Worm (Caenorhabditis elegans): ENCODE data around the gene ipla-5.

ipla-5 gene

DNA sequence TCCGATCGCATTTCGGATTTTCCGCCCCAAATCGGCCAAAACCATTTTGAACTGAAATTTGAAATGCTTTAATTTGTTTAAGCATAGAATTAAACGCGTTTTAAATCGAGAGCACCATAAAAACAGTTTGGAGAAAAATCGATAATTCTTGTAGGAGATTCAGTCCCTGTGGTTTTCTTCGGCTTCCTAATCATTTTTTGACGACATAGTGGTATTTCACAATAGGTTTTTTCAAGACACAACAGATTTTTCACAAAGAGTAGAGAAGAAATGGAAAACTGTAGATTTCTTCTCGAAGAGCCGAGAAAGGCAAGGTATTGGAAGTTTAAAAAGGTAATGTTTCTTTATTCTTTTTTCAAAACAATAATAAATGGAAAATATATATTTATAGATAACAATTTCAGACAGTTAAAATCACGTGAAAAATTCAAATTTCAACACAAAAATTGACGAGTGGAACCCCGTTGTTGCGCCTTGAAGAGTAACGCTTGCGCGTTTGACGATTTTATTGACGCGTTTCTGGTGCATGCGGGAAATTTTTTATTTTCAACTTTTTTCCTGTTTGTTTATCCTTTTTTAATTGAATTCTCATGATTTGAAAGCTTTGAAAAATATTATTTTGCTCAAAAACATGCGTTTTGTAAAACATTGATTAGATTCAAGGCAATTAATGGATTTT lies 28.7 kb downstream of the ipla-5 start, which contains the start of gene F21D5.7 (continued):
- TF ChIP-seq tlf-1 (GFP tag; optimal IDR thresholded peaks at IDR 0.05) (peak; percentile 60), ceh-79 (tag; optimal IDR thresholded peaks at IDR 0.05) (no peak), ztf-25 (GFP tag; IDR thresholded peaks at IDR 0.05) (no peak), F39B2.1 (GFP tag; IDR thresholded peaks at IDR 0.05) (no peak), C17E4.6 (GFP tag; IDR thresholded peaks at IDR 0.05) (no peak), Y56A3A.18 (GFP tag; IDR thresholded peaks at IDR 0.05) (no peak), ceh-100 (GFP tag; IDR thresholded peaks at IDR 0.05) (no peak), nhr-27 (tag; optimal IDR thresholded peaks at IDR 0.05) (no peak), tbx-9 (tag; optimal IDR thresholded peaks at IDR 0.05; ENCODE audit: borderline replicate concordance) (no peak), nhr-90 (tag; optimal IDR thresholded peaks at IDR 0.05) (no peak), zim-3 (tag; optimal IDR thresholded peaks at IDR 0.05) (no peak), nhr-80 (tag; optimal IDR thresholded peaks at IDR 0.05) (peak; percentile 67), lir-1 (GFP tag; conservative IDR thresholded peaks at IDR 0.05) (no peak), bed-2 (GFP tag; IDR thresholded peaks at IDR 0.05) (no peak), rec-8 (tag; optimal IDR thresholded peaks at IDR 0.05) (no peak), lin-26 (GFP tag; IDR thresholded peaks at IDR 0.05) (no peak), madf-6 (GFP tag; IDR thresholded peaks at IDR 0.05) (peak; percentile 69), mxl-1 (tag; optimal IDR thresholded peaks at IDR 0.05) (no peak), ZK185.1 (tag; optimal IDR thresholded peaks at IDR 0.05; ENCODE audit: poor library complexity, severe bottlenecking) (peak; percentile 63), lin-35 (GFP tag; optimal IDR thresholded peaks at IDR 0.05) (peak in 1 of 3 experiments; percentile 78), attf-3 (GFP tag; conservative IDR thresholded peaks at IDR 0.05) (0 out of 2 replicates have a peak, but pooled peaks have one; percentile 41), nfya-2 (GFP tag; IDR thresholded peaks at IDR 0.05) (no peak), rpc-1 (optimal IDR thresholded peaks at IDR 0.05) (no peak), rpc-1 (tag; optimal IDR thresholded peaks at IDR 0.05) (no peak), Y79H2A.3 (GFP tag; conservative IDR thresholded peaks at IDR 0.05) (no peak), F33H1.4 (GFP tag; IDR thresholded peaks at IDR 0.05) (peak; percentile 41), hlh-26 (GFP tag; conservative IDR thresholded peaks at IDR 0.05) (no peak), egrh-3 (GFP tag; IDR thresholded peaks at IDR 0.05) (no peak), ztf-18 (tag; optimal IDR thresholded peaks at IDR 0.05) (peak; percentile 96), F55B11.4 (tag; optimal IDR thresholded peaks at IDR 0.05; ENCODE audit: borderline replicate concordance, insufficient read depth) (no peak), Y53F4B.3 (GFP tag; IDR thresholded peaks at IDR 0.05) (no peak), K12H6.12 (tag; optimal IDR thresholded peaks at IDR 0.05) (peak; percentile 19), sptf-2 (GFP tag; optimal IDR thresholded peaks at IDR 0.05) (no peak), snpc-1.3 (tag; optimal IDR thresholded peaks at IDR 0.05; ENCODE audit: insufficient read depth) (peak; percentile 34), lsy-27 (tag; optimal IDR thresholded peaks at IDR 0.05; ENCODE audit: borderline replicate concordance, insufficient read depth) (no peak), F57C9.4 (tag; optimal IDR thresholded peaks at IDR 0.05) (no peak), ztf-26 (tag; optimal IDR thresholded peaks at IDR 0.05) (no peak), snpc-3.4 (tag; optimal IDR thresholded peaks at IDR 0.05) (no peak), cebp-1 (GFP tag; IDR thresholded peaks at IDR 0.05) (peak; percentile 22; the same call in 1 of the 2 replicates), cebp-1 (tag; optimal IDR thresholded peaks at IDR 0.05) (peak; percentile 93), madf-10 (tag; optimal IDR thresholded peaks at IDR 0.05) (peak; percentile 69), akir-1 (GFP tag; optimal IDR thresholded peaks at IDR 0.05) (no peak), nfya-1 (tag; optimal IDR thresholded peaks at IDR 0.05; ENCODE audit: borderline replicate concordance, insufficient read depth) (no peak), mcd-1 (GFP tag; IDR thresholded peaks at IDR 0.05) (peak; percentile 75), Y53G8AR.9 (GFP tag; conservative IDR thresholded peaks at IDR 0.05) (peak; percentile 81), gei-17 (GFP tag; optimal IDR thresholded peaks at IDR 0.05) (no peak), egl-18 (GFP tag; IDR thresholded peaks at IDR 0.05) (no peak)

Data from whole organism, young adult.